Worm (Caenorhabditis elegans): ENCODE results near the gene hrg-1.

Gene hrg-1

DNA sequence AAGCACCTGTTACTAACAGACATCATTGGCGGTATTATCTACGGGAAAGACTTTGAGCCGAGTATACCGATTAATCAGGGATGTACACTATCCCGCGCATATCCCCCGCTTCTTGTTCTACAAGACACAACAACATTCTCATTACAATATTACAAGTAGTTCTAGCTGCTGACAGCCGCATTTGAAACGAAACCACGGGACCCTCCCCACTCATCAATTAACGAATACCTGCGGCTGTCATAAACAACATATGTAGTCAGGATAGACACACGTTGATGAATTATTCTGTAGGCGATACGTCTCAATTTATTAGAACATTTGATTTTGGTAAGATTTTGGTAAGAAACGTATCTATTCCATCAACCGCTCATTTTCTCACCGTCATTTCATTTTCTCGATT, 39.3 kb downstream of the hrg-1 start:
- TF ChIP-seq flh-1 (GFP tag; optimal IDR thresholded peaks at IDR 0.05) (no peak), unc-62 (GFP tag; optimal IDR thresholded peaks at IDR 0.05) (peak; percentile 77), hlh-1 (tag; optimal IDR thresholded peaks at IDR 0.05) (peak; percentile 81)

DNA sequence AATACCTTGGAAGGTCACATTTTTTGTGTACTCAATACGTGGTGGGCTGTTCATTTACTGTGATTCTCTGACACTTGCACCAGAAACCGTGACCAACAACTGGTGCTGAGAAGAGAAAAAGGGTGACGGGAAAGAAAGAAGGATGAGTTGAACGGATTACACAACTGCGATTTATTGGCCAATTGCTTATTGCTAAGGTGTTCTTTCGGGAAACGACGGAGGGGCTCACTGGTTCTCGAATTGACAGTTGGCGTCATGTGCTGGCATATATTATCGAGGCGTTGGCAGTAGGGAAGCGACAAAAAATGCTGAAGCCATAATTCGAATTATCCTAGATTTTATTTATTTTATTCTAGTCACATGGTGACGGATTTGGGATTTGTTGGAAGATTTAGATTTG, 41.9 kb downstream of the hrg-1 start:
- TF ChIP-seq sem-2 (GFP tag; optimal IDR thresholded peaks at IDR 0.05) (no peak), hlh-1 (tag; optimal IDR thresholded peaks at IDR 0.05) (peak; percentile 87), nhr-2 (tag; optimal IDR thresholded peaks at IDR 0.05) (peak; percentile 39)

DNA sequence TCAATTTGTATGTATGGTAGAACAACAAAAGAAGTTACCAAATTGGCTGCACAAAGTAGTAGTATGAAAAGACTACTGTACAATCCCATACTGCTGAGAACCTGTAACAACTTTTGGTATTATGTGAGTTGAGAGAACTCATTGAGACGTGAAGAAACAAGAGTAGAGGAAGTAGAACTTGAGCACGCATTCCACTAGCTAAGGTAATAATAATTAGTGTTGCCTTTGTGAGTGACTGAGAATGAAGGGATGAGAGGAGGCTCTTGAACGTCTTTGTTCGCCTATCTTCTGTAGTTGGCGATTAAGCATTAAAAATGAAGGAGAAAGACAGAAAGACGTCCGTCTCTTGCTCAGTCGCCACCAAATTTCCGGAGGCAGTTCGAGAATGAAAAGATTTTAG, 42.5 kb downstream of the hrg-1 start, which contains the start of gene C16B8.4:
TSS of gene C16B8.4 (minus strand) at position 101 of the 400 bp plus-strand sequence.
- no peak for TF ChIP-seq unc-62 (GFP tag; optimal IDR thresholded peaks at IDR 0.05)
- no peak for TF ChIP-seq zip-8 (tag; optimal IDR thresholded peaks at IDR 0.05)
- no peak for TF ChIP-seq mep-1 (tag; optimal IDR thresholded peaks at IDR 0.05)
- TF ChIP-seq sem-2 (GFP tag; optimal IDR thresholded peaks at IDR 0.05): no peak
- TF ChIP-seq nhr-28 (tag; optimal IDR thresholded peaks at IDR 0.05): no peak
- no peak for TF ChIP-seq mls-2 (tag; optimal IDR thresholded peaks at IDR 0.05)
- TF ChIP-seq elt-3 (tag; optimal IDR thresholded peaks at IDR 0.05): no peak

DNA sequence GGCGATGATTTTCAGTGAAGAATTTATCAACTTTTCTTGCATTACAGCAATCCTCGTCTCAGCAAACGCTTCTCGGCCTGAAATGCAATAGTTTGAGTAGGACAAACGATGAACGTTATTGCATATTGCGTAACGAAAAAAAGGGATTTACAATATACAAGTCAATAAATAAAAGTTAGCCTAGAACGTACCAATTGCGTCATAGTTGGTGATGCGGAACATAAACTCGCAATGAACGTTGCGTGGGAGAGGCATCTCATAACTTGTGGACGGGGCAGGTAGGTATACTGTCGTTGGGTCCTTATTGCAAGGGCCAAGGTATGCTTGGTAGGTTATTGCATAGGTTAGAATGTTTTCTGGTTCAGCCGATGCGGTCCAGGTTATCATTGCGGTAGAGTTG, 45.2 kb downstream of the hrg-1 start:
- TF ChIP-seq zip-8 (tag; optimal IDR thresholded peaks at IDR 0.05): peak; percentile 98
- no peak for TF ChIP-seq unc-120 (tag; optimal IDR thresholded peaks at IDR 0.05; ENCODE audit: poor library complexity, severe bottlenecking)
- TF ChIP-seq nhr-2 (tag; optimal IDR thresholded peaks at IDR 0.05): peak; percentile 83

DNA sequence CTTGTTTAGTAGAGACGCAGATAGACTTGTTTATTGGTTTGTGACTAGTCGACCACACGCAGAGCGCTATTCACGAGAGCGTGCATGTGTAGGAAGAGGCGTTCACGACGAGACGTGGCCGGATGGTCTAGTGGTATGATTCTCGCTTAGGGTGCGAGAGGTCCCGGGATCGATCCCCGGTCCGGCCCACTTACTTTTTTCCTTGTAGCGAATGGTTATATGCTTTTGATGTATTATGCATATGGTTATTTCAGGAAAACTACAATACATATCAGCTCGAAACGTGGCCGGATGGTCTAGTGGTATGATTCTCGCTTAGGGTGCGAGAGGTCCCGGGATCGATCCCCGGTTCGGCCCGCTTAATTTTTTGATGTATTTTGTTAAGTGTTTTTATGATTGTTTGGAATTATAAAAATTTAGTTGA, 46.0 kb downstream of the hrg-1 start:
- TF ChIP-seq lin-13 (tag; optimal IDR thresholded peaks at IDR 0.05): peak; percentile 82
- peak; percentile 81 for TF ChIP-seq lin-32 (GFP tag; optimal IDR thresholded peaks at IDR 0.05)
- no peak for TF ChIP-seq zip-8 (tag; optimal IDR thresholded peaks at IDR 0.05)
- no peak for TF ChIP-seq nhr-2 (tag; optimal IDR thresholded peaks at IDR 0.05)
- TF ChIP-seq unc-120 (tag; optimal IDR thresholded peaks at IDR 0.05; ENCODE audit: poor library complexity, severe bottlenecking): peak; percentile 93
- no peak for TF ChIP-seq blmp-1 (tag; optimal IDR thresholded peaks at IDR 0.05)
- peak; percentile 74 for TF ChIP-seq bed-3 (GFP tag; optimal IDR thresholded peaks at IDR 0.05)
- TF ChIP-seq sptf-1 (tag; optimal IDR thresholded peaks at IDR 0.05): peak; percentile 94
- TF ChIP-seq unc-39 (tag; optimal IDR thresholded peaks at IDR 0.05): peak; percentile 53
- peak; percentile 86 for TF ChIP-seq sem-2 (GFP tag; optimal IDR thresholded peaks at IDR 0.05)
- peak; percentile 66 for TF ChIP-seq ztf-11 (tag; optimal IDR thresholded peaks at IDR 0.05)
- TF ChIP-seq hlh-1 (tag; optimal IDR thresholded peaks at IDR 0.05): no peak
- TF ChIP-seq nhr-12 (tag; optimal IDR thresholded peaks at IDR 0.05): no peak
- TF ChIP-seq tbx-8 (GFP tag; optimal IDR thresholded peaks at IDR 0.05): peak; percentile 86
- peak; percentile 94 for TF ChIP-seq cnd-1 (tag; optimal IDR thresholded peaks at IDR 0.05)
- TF ChIP-seq M03D4.4 (tag; optimal IDR thresholded peaks at IDR 0.05): peak; percentile 91
- TF ChIP-seq lsy-2 (tag; optimal IDR thresholded peaks at IDR 0.05): no peak
- TF ChIP-seq mls-2 (tag; optimal IDR thresholded peaks at IDR 0.05): peak; percentile 94
- no peak for TF ChIP-seq elt-3 (tag; optimal IDR thresholded peaks at IDR 0.05)
- peak; percentile 83 for TF ChIP-seq ceh-43 (GFP tag; optimal IDR thresholded peaks at IDR 0.05)
- peak; percentile 88 for TF ChIP-seq ceh-83 (GFP tag; optimal IDR thresholded peaks at IDR 0.05)
- peak; percentile 6 for TF ChIP-seq mep-1 (tag; optimal IDR thresholded peaks at IDR 0.05)
- peak; percentile 9 for TF ChIP-seq nhr-28 (tag; optimal IDR thresholded peaks at IDR 0.05)
- TF ChIP-seq flh-1 (GFP tag; optimal IDR thresholded peaks at IDR 0.05): peak; percentile 50
- peak; percentile 7 for TF ChIP-seq ceh-39 (tag; optimal IDR thresholded peaks at IDR 0.05)
- no peak for TF ChIP-seq nhr-237 (tag; optimal IDR thresholded peaks at IDR 0.05)
- peak; percentile 83 for TF ChIP-seq ham-2 (GFP tag; optimal IDR thresholded peaks at IDR 0.05)
- peak; percentile 92 for TF ChIP-seq drap-1 (GFP tag; optimal IDR thresholded peaks at IDR 0.05)
- peak; percentile 46 for TF ChIP-seq ces-1 (GFP tag; optimal IDR thresholded peaks at IDR 0.05)
- TF ChIP-seq elt-1 (tag; optimal IDR thresholded peaks at IDR 0.05; ENCODE audit: borderline replicate concordance, insufficient read depth): no peak
- peak; percentile 56 for TF ChIP-seq unc-62 (GFP tag; optimal IDR thresholded peaks at IDR 0.05)
- TF ChIP-seq nhr-76 (tag; optimal IDR thresholded peaks at IDR 0.05): no peak
- no peak for TF ChIP-seq mab-5 (tag; optimal IDR thresholded peaks at IDR 0.05)
- TF ChIP-seq pha-4 (tag; optimal IDR thresholded peaks at IDR 0.05): peak; percentile 81
- no peak for TF ChIP-seq snpc-4 (tag; optimal IDR thresholded peaks at IDR 0.05)
